Worm (Caenorhabditis elegans): ENCODE results near the gene T23F2.3.

Gene T23F2.3

ce11 chrX:5492820-5493382 lies 19.2 kb downstream of the T23F2.3 start, which contains the start of the genes bus-8A and bus-8B:
TSS of gene bus-8A (plus strand) at chrX:5492915.
TSS of gene bus-8B (plus strand) at chrX:5493332.
- no peak for TF ChIP-seq dve-1 (tag; optimal IDR thresholded peaks at IDR 0.05; ENCODE audit: insufficient read depth)
- TF ChIP-seq egl-43 (GFP tag; IDR thresholded peaks at IDR 0.05): 0 out of 2 replicates have a peak, but pooled peaks have one; percentile 24
- no peak for TF ChIP-seq zip-11 (GFP tag; IDR thresholded peaks at IDR 0.05)
- no peak for TF ChIP-seq egl-27 (tag; optimal IDR thresholded peaks at IDR 0.05)
- TF ChIP-seq mdl-1 (tag; optimal IDR thresholded peaks at IDR 0.05): no peak
- TF ChIP-seq set-16 (GFP tag; IDR thresholded peaks at IDR 0.05): no peak
- TF ChIP-seq unc-62 (GFP tag; optimal IDR thresholded peaks at IDR 0.05 in 1 of 2): peak in 1 of 2 experiments; percentile 94
- no peak for TF ChIP-seq unc-62 (tag; optimal IDR thresholded peaks at IDR 0.05)
- TF ChIP-seq snpc-4 (tag; optimal IDR thresholded peaks at IDR 0.05): no peak

ce11 chrX:5489538-5489937 lies 22.6 kb downstream of the T23F2.3 start, which contains the start of gene F55D1.1:
TSS of gene F55D1.1 (plus strand) at chrX:5489838.
- TF ChIP-seq lsy-2 (tag; optimal IDR thresholded peaks at IDR 0.05) (no peak), lin-13 (GFP tag; optimal IDR thresholded peaks at IDR 0.05) (no peak), ZK546.5 (tag; optimal IDR thresholded peaks at IDR 0.05) (no peak), Y5F2A.4 (GFP tag; optimal IDR thresholded peaks at IDR 0.05) (no peak), vab-7 (GFP tag; IDR thresholded peaks at IDR 0.05) (no peak), ceh-32 (tag; optimal IDR thresholded peaks at IDR 0.05; ENCODE audit: poor library complexity) (no peak), ceh-20 (GFP tag; IDR thresholded peaks at IDR 0.05) (no peak), set-16 (GFP tag; IDR thresholded peaks at IDR 0.05) (no peak), snpc-4 (tag; optimal IDR thresholded peaks at IDR 0.05) (no peak), ztf-7 (tag; optimal IDR thresholded peaks at IDR 0.05) (no peak), nhr-6 (tag; optimal IDR thresholded peaks at IDR 0.05) (no peak), dve-1 (tag; optimal IDR thresholded peaks at IDR 0.05; ENCODE audit: insufficient read depth) (no peak), rbr-2 (tag; optimal IDR thresholded peaks at IDR 0.05) (no peak), unc-62 (GFP tag; optimal IDR thresholded peaks at IDR 0.05 in 1 of 2) (no peak), unc-62 (tag; optimal IDR thresholded peaks at IDR 0.05) (no peak), daf-12 (tag; optimal IDR thresholded peaks at IDR 0.05) (no peak), duxl-1 (tag; optimal IDR thresholded peaks at IDR 0.05; ENCODE audit: poor library complexity) (no peak), lin-15B (tag; optimal IDR thresholded peaks at IDR 0.05) (no peak), egl-43 (GFP tag; IDR thresholded peaks at IDR 0.05) (no peak)

- TF ChIP-seq hmg-1.1 (GFP tag; IDR thresholded peaks at IDR 0.05) (no peak), nhr-111 (GFP tag; optimal IDR thresholded peaks at IDR 0.05) (no peak), daf-12 (tag; optimal IDR thresholded peaks at IDR 0.05) (no peak), madf-5 (GFP tag; IDR thresholded peaks at IDR 0.05) (no peak), lin-39 (tag; optimal IDR thresholded peaks at IDR 0.05) (no peak), nhr-11 (tag; optimal IDR thresholded peaks at IDR 0.05) (no peak), set-16 (GFP tag; IDR thresholded peaks at IDR 0.05) (no peak), ceh-28 (tag; optimal IDR thresholded peaks at IDR 0.05) (no peak), zfp-3 (GFP tag; conservative IDR thresholded peaks at IDR 0.05) (no peak), hlh-30 (tag; optimal IDR thresholded peaks at IDR 0.05; ENCODE audit: insufficient read depth) (no peak), ceh-82 (tag; optimal IDR thresholded peaks at IDR 0.05) (no peak), attf-4 (tag; optimal IDR thresholded peaks at IDR 0.05) (no peak)
These were observed 23.3 kb downstream of the T23F2.3 start for ce11 chrX:5488867-5489266.

ce11 chrX:5485931-5486537 lies 26.1 kb downstream of the T23F2.3 start, which contains the start of gene C25F6.1:
TSS of gene C25F6.1 (plus strand) at chrX:5486487.
- TF ChIP-seq set-16 (GFP tag; IDR thresholded peaks at IDR 0.05) (no peak), nhr-11 (tag; optimal IDR thresholded peaks at IDR 0.05) (no peak), mep-1 (tag; optimal IDR thresholded peaks at IDR 0.05) (peak; percentile 38), daf-16 (GFP tag; optimal IDR thresholded peaks at IDR 0.05) (no peak), daf-16 (tag; optimal IDR thresholded peaks at IDR 0.05) (peak; percentile 14), ama-1 (optimal IDR thresholded peaks at IDR 0.05) (no peak), lin-1 (GFP tag; IDR thresholded peaks at IDR 0.05) (no peak), mes-2 (tag; optimal IDR thresholded peaks at IDR 0.05; ENCODE audit: poor library complexity, severe bottlenecking) (peak; percentile 61), zfp-2 (tag; optimal IDR thresholded peaks at IDR 0.05) (no peak), nhr-10 (tag; optimal IDR thresholded peaks at IDR 0.05) (no peak), mxl-2 (GFP tag; conservative IDR thresholded peaks at IDR 0.05) (no peak), mdl-1 (tag; optimal IDR thresholded peaks at IDR 0.05) (no peak), Y48G9A.11 (GFP tag; IDR thresholded peaks at IDR 0.05) (no peak), egl-43 (GFP tag; IDR thresholded peaks at IDR 0.05) (no peak), hlh-11 (tag; optimal IDR thresholded peaks at IDR 0.05) (no peak), spr-3 (GFP tag; optimal IDR thresholded peaks at IDR 0.05) (no peak), nhr-42 (GFP tag; IDR thresholded peaks at IDR 0.05) (no peak), lsy-2 (tag; optimal IDR thresholded peaks at IDR 0.05) (peak in 1 of 2 experiments; percentile 30)
